Worm (Caenorhabditis elegans): ENCODE measurements around the gene F18C5.5.

- TF ChIP-seq tab-1 (GFP tag; IDR thresholded peaks at IDR 0.05) (no peak), klf-2 (GFP tag; conservative IDR thresholded peaks at IDR 0.05) (no peak), flt-1 (GFP tag; IDR thresholded peaks at IDR 0.05) (no peak), med-1 (GFP tag; optimal IDR thresholded peaks at IDR 0.05; ENCODE audit: insufficient read depth) (no peak), ztf-29 (GFP tag; IDR thresholded peaks at IDR 0.05) (no peak)
These were observed 3.3 kb downstream of the F18C5.5 start for ce11 chrII:6563238-6563637.

Data from whole organism, midembryonic.